Worm (Caenorhabditis elegans) whole organism, L4/young adult: ENCODE results near the gene C52B9.19.

Experiments used
- W03F9.2 ChIP-seq: fragments of 150-350 bp; optimal IDR thresholded peaks from 2 replicates; lab custom pipeline; 2014; ENCODE audit warnings: missing biosample characterization, missing genetic modification characterization
- him-1 ChIP-seq: sonication (generic microtip); optimal IDR thresholded peaks from 2 replicates; lab custom pipeline; 2016; ENCODE audit warnings: missing genotype, missing genetic modification reagents, missing genetic modification characterization, missing compliant biosample characterization

ce11 chrX:4307559-4308005 lies 25.2 kb downstream of the C52B9.19 start:
- TF ChIP-seq him-1 (tag; lab: Kevin White, UChicago) (no peak), W03F9.2 (tag; lab: Kevin White, UChicago) (no peak)
